Fruit fly (Drosophila melanogaster) S2 (cell line): ENCODE data around the gene ci.

Source experiments
- CG8478 ChIP-seq: fragments of >200 bp; optimal IDR thresholded peaks from 2 replicates; lab custom pipeline; 2018
- CTCF ChIP-seq, 2 experiments: fragments of >200 bp; optimal IDR thresholded peaks; 2 replicates each; lab custom pipeline; 2018

ci gene

DNA sequence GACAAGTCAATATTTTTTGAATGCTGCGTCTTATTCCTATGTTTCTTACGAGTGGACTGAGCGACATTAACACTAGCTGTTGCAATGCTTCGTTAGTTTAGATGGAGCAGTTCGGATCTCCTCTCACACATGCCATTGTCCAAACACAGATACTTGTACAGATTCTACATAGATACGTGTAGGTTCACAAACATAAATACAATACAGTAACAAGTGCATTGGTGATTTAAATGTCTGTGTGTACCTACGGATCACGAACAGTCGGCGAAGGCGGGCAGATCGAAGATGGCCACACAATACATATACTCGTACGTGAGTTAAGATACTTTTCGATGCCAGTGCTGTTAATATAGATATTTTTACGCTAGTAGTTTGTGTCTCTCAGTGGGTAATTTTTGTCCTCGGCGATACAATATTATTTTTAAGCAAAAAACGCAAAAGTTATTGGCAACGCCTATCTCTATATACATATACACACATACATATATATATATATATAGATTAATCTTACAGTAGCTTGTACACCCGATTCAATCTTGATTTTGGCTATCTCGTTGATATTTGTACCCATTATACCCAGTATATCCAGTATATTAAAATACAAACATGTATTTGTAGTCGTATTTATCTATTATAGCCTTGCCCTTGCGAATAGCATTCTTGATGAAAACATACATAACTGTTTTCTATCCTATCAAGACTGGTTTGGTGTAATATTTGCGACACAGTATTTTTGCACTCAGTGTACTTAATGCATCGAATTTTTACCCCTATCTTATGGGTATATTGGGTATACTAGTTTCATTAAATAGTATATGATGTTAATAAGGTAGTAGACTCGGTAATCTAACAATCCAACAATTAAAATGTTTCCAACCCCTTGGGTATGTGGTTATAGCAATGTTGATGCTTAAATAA lies at the start of gene ci:
ci (minus strand) TSS at position 800 of the 918 bp plus-strand sequence.
- TF ChIP-seq CG8478 (lab: Kevin White, UChicago) (no peak), CTCF (optimal IDR thresholded peaks at IDR 0.05; lab: Kevin White, UChicago) (no peak)

DNA sequence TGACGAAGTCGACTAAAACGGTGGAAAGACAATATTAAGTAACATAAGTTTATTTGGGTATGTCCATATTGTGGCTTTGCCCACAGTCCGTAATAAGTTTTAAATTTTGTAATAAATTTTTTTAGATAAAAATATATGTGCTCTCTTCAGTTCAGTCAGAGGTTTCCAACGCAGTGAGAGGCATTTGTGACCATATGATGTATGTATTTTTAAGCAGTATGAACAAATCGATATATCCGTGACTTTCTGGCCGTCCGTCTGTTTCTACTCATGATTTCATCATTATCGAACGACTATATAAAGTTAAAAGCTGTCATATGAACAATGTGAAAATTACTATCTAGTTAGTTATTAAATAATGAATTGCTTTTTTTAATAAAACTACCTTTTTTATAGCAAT lies 45.3 kb upstream of the ci start:
- TF ChIP-seq CTCF (optimal IDR thresholded peaks at IDR 0.05; lab: Kevin White, UChicago) (no peak), CG8478 (lab: Kevin White, UChicago) (no peak)

DNA sequence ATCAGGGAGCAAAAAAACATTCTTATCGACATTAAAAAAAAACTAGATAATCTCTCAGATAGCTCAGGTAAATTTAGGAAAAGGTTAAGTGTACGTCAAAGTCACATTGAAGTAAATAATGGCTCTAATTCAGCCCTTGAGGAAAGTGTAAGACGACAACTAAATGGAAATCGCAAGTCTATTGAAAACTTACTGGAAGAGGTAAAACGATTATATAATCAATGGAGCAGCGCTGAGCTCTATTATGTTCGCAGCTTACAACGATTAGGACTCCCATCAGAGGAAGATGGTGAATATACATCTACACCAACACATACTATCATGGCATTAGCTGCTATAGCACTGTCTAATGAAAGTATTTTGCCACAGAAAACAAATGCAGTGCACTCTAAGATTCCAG lies 35.2 kb upstream of the ci start:
- TF ChIP-seq CG8478 (lab: Kevin White, UChicago) = no peak
- no peak for TF ChIP-seq CTCF (optimal IDR thresholded peaks at IDR 0.05; lab: Kevin White, UChicago)

DNA sequence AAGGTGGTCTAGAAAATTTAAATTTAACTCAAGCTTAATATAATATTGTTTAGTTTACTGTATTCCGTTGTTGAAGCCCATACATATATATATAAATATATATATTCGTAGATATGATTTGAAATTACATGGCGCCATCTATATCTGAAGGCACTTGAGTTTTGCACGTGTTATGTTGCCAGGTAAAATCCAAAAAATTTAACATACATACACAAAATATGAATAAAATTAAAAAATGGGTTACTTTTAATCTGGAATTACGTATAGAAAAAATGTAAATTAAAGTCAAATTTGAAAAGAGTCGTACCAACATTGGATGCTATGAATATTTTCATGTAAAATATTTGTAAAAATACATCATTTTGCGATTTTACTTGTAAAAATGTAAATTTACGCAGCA lies 32.9 kb upstream of the ci start:
- TF ChIP-seq CG8478 (lab: Kevin White, UChicago) (no peak), CTCF (optimal IDR thresholded peaks at IDR 0.05; lab: Kevin White, UChicago) (peak in 1 of 2 experiments; percentile 69)

DNA sequence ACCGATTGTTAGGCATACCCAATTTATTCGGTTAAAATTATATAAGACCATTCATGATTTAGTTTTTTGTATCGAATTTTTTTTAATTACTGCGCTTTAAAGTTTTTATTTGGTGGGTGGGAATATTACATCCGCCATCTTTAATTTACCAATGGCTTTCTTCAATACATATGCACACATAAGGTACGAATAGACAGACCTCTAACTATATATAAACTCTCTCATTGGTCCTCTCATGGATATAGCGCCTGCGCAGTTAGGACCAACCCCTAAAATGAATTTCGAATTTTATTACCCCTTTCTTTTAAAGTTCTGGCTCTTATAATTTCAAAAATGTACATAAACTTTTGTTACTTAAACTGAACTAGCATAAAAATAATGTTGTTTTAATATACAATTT lies 30.4 kb upstream of the ci start:
- TF ChIP-seq CTCF (optimal IDR thresholded peaks at IDR 0.05; lab: Kevin White, UChicago) = no peak
- no peak for TF ChIP-seq CG8478 (lab: Kevin White, UChicago)

DNA sequence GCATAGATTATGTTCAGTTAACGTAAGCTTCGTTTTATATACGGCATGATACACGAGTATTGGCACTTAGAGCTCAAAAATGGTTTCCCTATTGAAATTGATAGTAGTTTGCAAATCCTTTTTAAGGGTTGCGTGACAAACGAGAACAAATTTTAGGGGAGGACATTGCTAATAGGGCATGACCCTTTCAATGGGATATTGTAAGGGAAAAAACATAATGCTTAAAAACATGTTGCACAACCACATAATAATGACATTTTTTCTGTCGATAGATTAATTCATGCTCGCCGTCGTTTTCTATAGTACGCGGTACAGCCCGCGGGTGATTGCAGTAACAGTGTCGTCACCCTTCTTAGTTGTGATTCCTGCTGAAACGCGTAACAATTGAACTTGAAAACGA lies 28.0 kb upstream of the ci start:
- no peak for TF ChIP-seq CTCF (optimal IDR thresholded peaks at IDR 0.05; lab: Kevin White, UChicago)
- TF ChIP-seq CG8478 (lab: Kevin White, UChicago) = no peak

DNA sequence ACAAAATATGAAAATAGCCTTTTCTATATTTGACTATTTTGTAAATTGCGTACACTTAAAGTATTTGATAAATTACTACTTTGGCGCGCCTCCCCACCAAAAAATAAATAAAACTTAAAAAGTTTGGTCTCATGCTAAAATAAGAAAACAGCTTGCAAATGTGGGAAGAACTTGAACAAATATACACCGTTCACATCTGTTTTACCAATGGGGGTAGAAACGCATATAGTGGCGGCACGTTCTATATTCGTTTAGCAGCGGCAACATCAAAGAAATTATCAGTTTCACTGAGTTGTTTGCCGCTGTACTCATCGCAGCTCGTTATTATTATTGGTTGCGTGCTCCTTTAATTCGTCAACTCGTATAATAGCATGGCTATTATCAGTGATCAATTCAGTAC lies 19.3 kb upstream of the ci start:
- TF ChIP-seq CG8478 (lab: Kevin White, UChicago) = no peak
- TF ChIP-seq CTCF (optimal IDR thresholded peaks at IDR 0.05; lab: Kevin White, UChicago) = no peak

DNA sequence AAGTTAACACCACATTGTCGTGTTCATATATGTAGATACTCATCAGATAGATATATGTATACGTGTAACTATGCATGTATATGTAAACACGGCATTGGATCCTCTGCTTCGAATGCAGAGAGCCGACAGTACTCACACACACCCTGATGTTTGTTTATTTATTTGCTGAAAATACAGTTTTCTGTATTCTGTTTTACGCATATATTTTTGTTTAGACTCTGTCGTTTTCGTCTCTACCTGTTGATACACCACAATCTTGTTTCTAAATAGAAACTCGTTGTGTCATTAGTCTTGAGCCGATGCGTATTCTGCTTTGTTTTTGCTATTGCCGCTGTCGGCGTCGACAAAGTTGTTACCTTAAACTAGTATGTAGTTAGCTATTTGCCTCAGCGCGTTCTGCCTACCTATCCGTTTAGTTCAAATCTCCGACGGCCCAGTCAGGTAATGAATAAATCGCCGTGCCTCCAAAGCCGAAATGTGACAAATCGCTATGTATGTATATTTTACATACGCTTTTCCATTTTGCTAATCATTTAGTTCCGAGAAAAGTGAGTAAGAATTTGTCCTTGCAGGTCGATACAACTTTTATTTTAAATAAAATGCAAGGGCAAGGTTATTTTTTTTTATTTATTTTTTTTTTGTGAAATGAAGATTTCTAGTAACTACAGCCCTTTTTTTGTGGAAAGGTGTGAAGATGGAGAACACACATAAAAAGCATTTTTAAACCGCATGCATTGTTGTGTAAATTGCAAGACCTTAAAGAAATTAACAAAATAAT lies 13.5 kb upstream of the ci start:
- TF ChIP-seq CG8478 (lab: Kevin White, UChicago) = no peak
- TF ChIP-seq CTCF (optimal IDR thresholded peaks at IDR 0.05; lab: Kevin White, UChicago) = no peak

DNA sequence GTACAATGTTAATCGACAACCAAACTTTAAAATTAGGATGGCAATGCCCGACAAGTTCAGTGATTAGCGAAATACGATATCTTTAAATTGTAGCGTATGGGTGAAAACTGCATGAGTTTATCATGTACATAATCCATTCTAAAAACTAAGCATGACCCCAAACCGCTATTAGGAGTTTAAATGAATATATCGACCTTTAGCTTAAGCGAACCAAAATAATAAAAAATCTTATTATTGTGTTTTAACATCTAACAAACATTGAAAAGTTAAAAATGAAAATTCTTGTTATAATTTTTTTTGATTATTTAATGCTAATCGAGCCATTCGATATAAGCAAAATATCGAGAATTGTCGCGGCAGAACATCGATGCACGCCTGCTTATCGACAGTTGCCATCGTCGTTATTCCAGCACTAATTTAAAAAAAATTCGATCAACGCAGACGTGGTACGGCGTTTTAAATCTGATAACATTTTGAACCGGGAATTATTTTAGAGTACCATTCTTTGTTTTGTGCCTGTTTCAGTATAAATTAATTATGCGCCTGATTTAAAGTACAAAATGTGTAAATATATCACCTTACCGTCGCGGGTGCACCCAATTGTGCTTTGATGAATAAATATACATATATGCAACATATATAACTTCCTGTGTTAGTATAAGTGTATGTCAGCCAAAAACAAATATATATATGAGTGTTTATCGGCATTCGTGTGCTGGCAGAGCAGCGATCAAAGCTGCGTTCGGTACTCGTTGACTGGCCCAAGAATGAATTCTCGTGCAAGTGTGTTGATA lies 12.3 kb upstream of the ci start, which contains the start of gene pan:
pan (plus strand) TSS at position 378 of the 794 bp plus-strand sequence.
- TF ChIP-seq CTCF (optimal IDR thresholded peaks at IDR 0.05; lab: Kevin White, UChicago) = no peak

DNA sequence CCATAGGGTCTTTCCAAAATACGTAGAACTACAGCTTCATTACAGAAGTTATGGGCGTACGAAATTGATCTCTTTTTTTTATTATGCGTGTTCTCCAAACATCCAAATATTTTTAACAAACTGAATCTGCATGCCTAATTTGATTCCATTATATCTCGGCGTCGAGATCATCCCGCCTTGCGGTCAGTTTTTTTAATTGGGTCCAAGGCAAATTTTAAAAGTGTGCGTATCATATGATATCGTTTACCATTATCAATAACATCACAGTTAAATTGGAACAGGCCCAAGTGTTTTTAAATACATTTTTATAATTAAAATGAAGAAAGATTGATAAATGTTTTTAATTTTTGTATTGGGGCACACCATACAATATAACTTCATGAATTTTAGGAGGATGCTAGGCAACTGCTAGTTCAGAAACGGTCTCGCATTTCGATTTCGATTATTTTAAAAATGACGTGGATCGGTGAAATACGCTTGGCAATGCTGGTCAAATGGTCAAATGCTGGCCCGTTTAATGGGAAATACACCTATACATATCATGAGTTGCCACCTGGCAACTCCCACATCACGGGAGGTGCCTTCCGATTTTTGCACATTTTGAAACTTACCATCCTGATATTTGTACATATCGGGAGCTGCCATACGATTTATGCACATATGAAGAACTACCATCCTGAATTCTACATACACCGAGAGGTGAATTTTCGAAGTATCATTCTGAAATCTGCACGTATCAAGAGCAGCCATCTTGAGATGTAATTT lies 11.5 kb upstream of the ci start:
- TF ChIP-seq CTCF (optimal IDR thresholded peaks at IDR 0.05; lab: Kevin White, UChicago) = peak; percentile 82 to 90
- no peak for TF ChIP-seq CG8478 (lab: Kevin White, UChicago)

DNA sequence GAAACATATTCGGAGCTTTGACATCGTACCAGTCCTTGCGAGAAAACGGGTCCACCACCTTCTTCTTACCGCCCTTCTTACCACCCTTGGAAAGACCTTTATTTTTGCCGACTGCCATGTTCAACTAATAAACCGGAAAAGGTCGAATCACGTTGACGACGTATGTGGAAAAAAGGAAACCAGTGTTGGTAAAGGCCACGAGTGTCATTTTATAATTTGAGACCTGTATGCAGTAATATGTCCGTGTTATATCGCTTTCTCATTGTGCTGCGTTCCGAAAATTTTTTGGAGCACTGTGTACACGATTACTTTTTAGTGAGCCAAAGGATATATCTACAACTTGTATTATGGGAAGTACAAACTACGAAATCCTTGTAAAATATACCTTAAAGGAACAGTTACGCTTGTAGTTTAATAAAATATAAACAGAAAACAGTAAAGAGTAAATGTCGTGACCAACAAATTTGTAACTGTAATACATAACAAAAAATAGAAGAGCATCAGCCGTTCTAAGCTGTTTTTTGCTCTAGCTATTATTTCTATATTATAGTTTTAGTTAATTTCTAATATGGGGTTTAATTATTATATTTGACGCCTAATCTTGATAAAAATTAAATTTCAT lies 10.3 kb upstream of the ci start, which contains the start of gene RpS3A:
RpS3A (minus strand) TSS at position 145 of the 622 bp plus-strand sequence.
- TF ChIP-seq CTCF (optimal IDR thresholded peaks at IDR 0.05; lab: Kevin White, UChicago) = peak; percentile 15 to 33
- no peak for TF ChIP-seq CG8478 (lab: Kevin White, UChicago)

DNA sequence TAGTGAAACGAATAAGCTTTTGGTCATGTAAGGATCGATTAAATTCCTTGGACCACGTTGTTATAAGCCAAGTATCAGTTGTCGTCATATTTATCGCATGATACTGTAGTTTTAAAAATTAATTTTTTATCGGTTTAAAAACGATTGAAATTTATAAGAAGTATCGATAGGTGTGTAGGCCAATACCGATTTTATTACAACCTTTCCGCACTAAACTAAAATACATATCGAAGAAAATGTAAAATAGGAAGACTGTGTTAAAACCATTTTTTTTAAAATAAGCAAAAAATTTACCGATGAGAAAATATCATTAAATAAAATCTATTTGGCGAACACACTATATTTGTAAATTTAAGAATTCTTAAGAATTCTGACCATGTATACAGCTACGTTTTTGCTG lies 6.5 kb upstream of the ci start:
- TF ChIP-seq CTCF (optimal IDR thresholded peaks at IDR 0.05; lab: Kevin White, UChicago) (no peak), CG8478 (lab: Kevin White, UChicago) (no peak)

DNA sequence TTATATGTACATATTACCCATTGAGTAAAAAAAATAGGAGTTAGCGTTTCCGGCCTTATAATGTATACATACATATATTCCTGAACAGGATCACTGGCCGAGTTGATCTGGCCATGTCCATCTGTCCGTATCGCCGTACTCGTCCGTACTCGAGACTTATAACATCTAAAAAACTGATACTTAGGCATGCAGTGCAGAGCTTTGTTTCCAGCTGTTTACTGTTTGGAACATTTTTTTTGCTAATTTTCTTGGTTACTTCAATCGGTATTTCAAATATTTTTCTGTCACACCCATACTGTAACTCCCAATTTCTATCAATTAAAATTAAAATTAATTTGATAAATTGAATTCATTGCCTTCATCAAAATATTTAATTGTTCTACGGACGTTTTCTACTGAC lies 5.7 kb upstream of the ci start:
- TF ChIP-seq CTCF (optimal IDR thresholded peaks at IDR 0.05; lab: Kevin White, UChicago) (no peak), CG8478 (lab: Kevin White, UChicago) (no peak)
